Fruit fly (Drosophila melanogaster): ENCODE results near the gene CG12502.

The CG12502 gene

DNA sequence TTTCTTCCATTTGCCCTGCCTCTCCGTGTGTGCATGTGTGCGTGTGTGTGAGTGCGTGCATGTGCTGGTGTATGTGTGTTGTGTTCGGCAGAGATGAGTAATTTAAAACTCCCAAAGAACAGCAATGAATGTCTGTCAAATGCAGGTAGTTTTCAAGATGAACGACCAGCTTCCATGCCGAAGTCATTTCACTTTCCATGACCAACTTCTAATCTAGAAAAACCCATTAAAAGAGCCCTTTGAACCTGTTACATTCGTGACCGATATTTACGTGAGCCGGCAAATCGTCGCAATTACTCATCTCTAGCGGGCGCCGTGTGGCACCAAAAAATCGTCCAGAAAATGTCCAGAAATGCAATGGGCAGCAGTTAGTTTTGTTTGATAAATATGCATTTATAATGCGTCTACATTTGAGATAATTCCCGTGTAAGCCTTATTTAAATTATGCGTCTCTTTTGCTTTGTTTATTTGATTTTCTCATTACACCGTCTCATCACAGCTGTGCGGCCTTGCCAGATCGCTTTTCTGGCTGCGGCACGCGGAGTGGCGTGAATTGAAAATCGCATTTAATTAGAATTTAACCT lies 7.3 kb downstream of the CG12502 start (continued):
- TF ChIP-seq Ada2b (GFP tag; IDR thresholded peaks at IDR 0.05) (0 out of 2 replicates have a peak, but pooled peaks have one; percentile 14), hbn (GFP tag; IDR thresholded peaks at IDR 0.05; ENCODE audit: partially characterized antibody) (peak; percentile 74), lola (GFP tag; optimal IDR thresholded peaks at IDR 0.05) (peak in 1 of 3 experiments; percentile 12), eyg (GFP tag; optimal IDR thresholded peaks at IDR 0.05) (no peak), Jarid2 (GFP tag; optimal IDR thresholded peaks at IDR 0.05) (no peak), amos (GFP tag; IDR thresholded peaks at IDR 0.05; ENCODE audit: partially characterized antibody) (peak; percentile 76), cwo (GFP tag; optimal IDR thresholded peaks at IDR 0.05) (no peak), Hmx (GFP tag; optimal IDR thresholded peaks at IDR 0.05) (no peak), Dfd (GFP tag; optimal IDR thresholded peaks at IDR 0.05) (no peak), sr (GFP tag; IDR thresholded peaks at IDR 0.05) (no peak), CG11560 (tag; IDR thresholded peaks at IDR 0.05) (no peak), CG15479 (GFP tag; optimal IDR thresholded peaks at IDR 0.05) (no peak), unc-4 (GFP tag; IDR thresholded peaks at IDR 0.05; ENCODE audit: partially characterized antibody) (peak; percentile 74), mld (GFP tag; IDR thresholded peaks at IDR 0.05; ENCODE audit: partially characterized antibody) (peak; percentile 74; the same call in 1 of the 3 replicates), ato (GFP tag; IDR thresholded peaks at IDR 0.05; ENCODE audit: partially characterized antibody) (no peak; the same call in 1 of the 2 replicates), pan (optimal IDR thresholded peaks at IDR 0.05) (no peak), pan (GFP tag; optimal IDR thresholded peaks at IDR 0.05 in 1 of 2, IDR thresholded peaks at IDR 0.05 in 1 of 2) (peak in 1 of 2 experiments; percentile 46), ro (GFP tag; IDR thresholded peaks at IDR 0.05) (no peak), btn (GFP tag; optimal IDR thresholded peaks at IDR 0.05) (no peak), B-H2 (GFP tag; optimal IDR thresholded peaks at IDR 0.05) (no peak), grau (tag; optimal IDR thresholded peaks at IDR 0.05) (peak; percentile 41), sim (GFP tag; IDR thresholded peaks at IDR 0.05) (no peak), NC2β (GFP tag; optimal IDR thresholded peaks at IDR 0.05) (no peak), CTCF (GFP tag; optimal IDR thresholded peaks at IDR 0.05) (no peak), CG11456 (GFP tag; IDR thresholded peaks at IDR 0.05) (peak; percentile 69; the same call in 2 of the 3 replicates), slou (GFP tag; optimal IDR thresholded peaks at IDR 0.05) (no peak), gsb (GFP tag; IDR thresholded peaks at IDR 0.05) (no peak), sens (GFP tag) (peak; percentile 79), CG14860 (GFP tag; IDR thresholded peaks at IDR 0.05; ENCODE audit: partially characterized antibody) (peak; percentile 80; the same call in 2 of the 3 replicates), CG10321 (GFP tag; IDR thresholded peaks at IDR 0.05) (no peak), az2 (GFP tag; optimal IDR thresholded peaks at IDR 0.05) (peak; percentile 46), trh (GFP tag; optimal IDR thresholded peaks at IDR 0.05) (no peak), row (GFP tag; IDR thresholded peaks at IDR 0.05) (peak; percentile 81), Max (GFP tag; optimal IDR thresholded peaks at IDR 0.05) (peak; percentile 38), klu (GFP tag; IDR thresholded peaks at IDR 0.05) (no peak), CG2712 (tag; optimal IDR thresholded peaks at IDR 0.05) (peak; percentile 42), Poxn (GFP tag; IDR thresholded peaks at IDR 0.05) (no peak), CG11504 (tag; optimal IDR thresholded peaks at IDR 0.05) (peak; percentile 41), ind (GFP tag; optimal IDR thresholded peaks at IDR 0.05) (peak; percentile 49), CG18619 (GFP tag; optimal IDR thresholded peaks at IDR 0.05) (no peak), tio (GFP tag; optimal IDR thresholded peaks at IDR 0.05) (no peak), CG16863 (GFP tag; optimal IDR thresholded peaks at IDR 0.05) (peak; percentile 70), luna (GFP tag; optimal IDR thresholded peaks at IDR 0.05) (peak; percentile 63), Rx (GFP tag; IDR thresholded peaks at IDR 0.05) (no peak), HmgD (GFP tag; optimal IDR thresholded peaks at IDR 0.05) (peak; percentile 67), ewg (GFP tag; optimal IDR thresholded peaks at IDR 0.05) (no peak), CG9727 (GFP tag; optimal IDR thresholded peaks at IDR 0.05) (peak; percentile 37), bigmax (GFP tag; optimal IDR thresholded peaks at IDR 0.05) (no peak), Atf-2 (GFP tag; optimal IDR thresholded peaks at IDR 0.05) (peak; percentile 47), maf-S (GFP tag; optimal IDR thresholded peaks at IDR 0.05) (peak; percentile 51), CG13296 (GFP tag; optimal IDR thresholded peaks at IDR 0.05) (no peak)
